Worm (Caenorhabditis elegans): ENCODE data around the gene Y102A5C.40.

ce11 chrV:16951504-16951903 lies 35.4 kb downstream of the Y102A5C.40 start, which contains the start of gene clec-238:
- TF ChIP-seq flt-1 (GFP tag; IDR thresholded peaks at IDR 0.05): no peak
- no peak for TF ChIP-seq klf-2 (GFP tag; conservative IDR thresholded peaks at IDR 0.05)
- TF ChIP-seq ztf-29 (GFP tag; IDR thresholded peaks at IDR 0.05): no peak
- TF ChIP-seq T22C8.4 (GFP tag; IDR thresholded peaks at IDR 0.05): no peak
- TF ChIP-seq ref-1 (GFP tag; conservative IDR thresholded peaks at IDR 0.05): no peak
- TF ChIP-seq med-1 (GFP tag; optimal IDR thresholded peaks at IDR 0.05; ENCODE audit: insufficient read depth): no peak
- no peak for TF ChIP-seq cog-1 (tag; optimal IDR thresholded peaks at IDR 0.05)
